Worm (Caenorhabditis elegans): Measurements from ENCODE around the gene nuo-1.
A peak's percentile ranks its signal among the peaks of the same experiment; 100 is the strongest.

Gene nuo-1

ce11 chrII:11049876-11050275 is 47.8 kb upstream of the nuo-1 start, which contains the start of the genes sdhd-1 and ilkp-1 (continued):
- no peak for TF ChIP-seq nhr-11 (tag; optimal IDR thresholded peaks at IDR 0.05)
- TF ChIP-seq crh-2 (tag; optimal IDR thresholded peaks at IDR 0.05), result peak; percentile 86

ce11 chrII:11050678-11051077 is 47.0 kb upstream of the nuo-1 start:
- TF ChIP-seq nhr-12 (tag; optimal IDR thresholded peaks at IDR 0.05), result no peak
- TF ChIP-seq ZK546.5 (tag; optimal IDR thresholded peaks at IDR 0.05), result no peak
- TF ChIP-seq lin-11 (tag; optimal IDR thresholded peaks at IDR 0.05), result no peak
- TF ChIP-seq alr-1 (tag; optimal IDR thresholded peaks at IDR 0.05), result no peak
- no peak for TF ChIP-seq dmd-4 (tag; optimal IDR thresholded peaks at IDR 0.05)
- TF ChIP-seq sma-3 (GFP tag; optimal IDR thresholded peaks at IDR 0.05), result no peak
- TF ChIP-seq lin-13 (GFP tag; optimal IDR thresholded peaks at IDR 0.05), result no peak
- TF ChIP-seq unc-62 (GFP tag; optimal IDR thresholded peaks at IDR 0.05), result no peak
- no peak for TF ChIP-seq sma-9 (GFP tag; optimal IDR thresholded peaks at IDR 0.05)
- no peak for TF ChIP-seq sma-9 (tag; optimal IDR thresholded peaks at IDR 0.05)
- TF ChIP-seq C34F6.9 (tag; optimal IDR thresholded peaks at IDR 0.05), result no peak
- no peak for TF ChIP-seq aly-2 (tag; optimal IDR thresholded peaks at IDR 0.05)
- TF ChIP-seq nhr-21 (tag; optimal IDR thresholded peaks at IDR 0.05), result no peak
- no peak for TF ChIP-seq crh-2 (tag; optimal IDR thresholded peaks at IDR 0.05)
- TF ChIP-seq snpc-4 (tag; optimal IDR thresholded peaks at IDR 0.05), result no peak

DNA sequence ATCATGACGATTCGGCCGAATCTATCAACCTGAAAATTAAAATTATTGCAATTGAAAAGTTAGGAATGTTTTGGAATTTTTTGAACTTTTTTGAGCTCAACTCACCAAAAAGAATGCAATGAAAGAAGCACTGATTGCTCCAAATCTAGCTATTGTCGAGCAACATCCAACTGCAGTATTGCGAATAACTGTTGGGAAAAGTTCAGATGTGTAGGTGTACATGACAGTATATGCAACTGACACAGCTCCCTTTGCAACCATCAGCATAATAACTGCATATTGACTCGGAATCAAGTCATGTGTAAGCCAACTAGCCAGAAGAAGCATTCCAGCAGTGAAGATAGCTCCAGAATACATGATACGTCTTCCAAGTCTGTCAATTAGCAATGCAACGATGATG is 45.1 kb upstream of the nuo-1 start:
- TF ChIP-seq nhr-12 (tag; optimal IDR thresholded peaks at IDR 0.05), result no peak
- TF ChIP-seq nhr-23 (tag; optimal IDR thresholded peaks at IDR 0.05), result no peak
- no peak for TF ChIP-seq lin-39 (tag; optimal IDR thresholded peaks at IDR 0.05)
- TF ChIP-seq mbf-1 (tag; optimal IDR thresholded peaks at IDR 0.05), result no peak
- TF ChIP-seq elt-3 (tag; optimal IDR thresholded peaks at IDR 0.05), result no peak
- no peak for TF ChIP-seq sma-3 (GFP tag; optimal IDR thresholded peaks at IDR 0.05)
- TF ChIP-seq lsy-2 (tag; optimal IDR thresholded peaks at IDR 0.05), result no peak
- TF ChIP-seq lin-13 (GFP tag; optimal IDR thresholded peaks at IDR 0.05), result no peak
- no peak for TF ChIP-seq dmd-4 (tag; optimal IDR thresholded peaks at IDR 0.05)
- no peak for TF ChIP-seq aly-2 (tag; optimal IDR thresholded peaks at IDR 0.05)
- no peak for TF ChIP-seq fos-1 (tag; optimal IDR thresholded peaks at IDR 0.05)
- TF ChIP-seq nhr-129 (tag; optimal IDR thresholded peaks at IDR 0.05), result no peak
- TF ChIP-seq nhr-6 (tag; optimal IDR thresholded peaks at IDR 0.05), result no peak
- no peak for TF ChIP-seq sem-4 (tag; optimal IDR thresholded peaks at IDR 0.05)

DNA sequence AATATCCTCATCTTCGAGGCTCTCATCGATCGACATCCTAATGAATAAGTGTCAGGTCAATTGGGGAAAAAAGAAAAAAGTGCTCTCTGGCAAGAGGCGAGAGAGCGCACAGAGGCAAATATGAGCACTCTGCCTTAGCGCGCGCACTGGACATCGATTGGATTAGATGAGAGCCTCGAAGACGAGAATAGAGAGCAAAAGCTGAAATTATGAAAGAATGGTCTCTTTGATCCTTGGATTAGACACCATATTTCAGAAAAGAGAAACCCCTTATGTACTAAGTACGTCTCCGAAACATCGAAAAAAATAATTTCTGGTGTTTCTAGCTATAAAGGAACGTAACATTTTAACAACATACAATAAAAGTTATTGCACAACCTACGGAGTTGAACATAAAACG is 42.4 kb upstream of the nuo-1 start, which contains the start of gene F45E10.2:
Gene F45E10.2 (minus strand): TSS at position 101 of the 400 bp plus-strand sequence.
- TF ChIP-seq fos-1 (tag; optimal IDR thresholded peaks at IDR 0.05), result no peak

DNA sequence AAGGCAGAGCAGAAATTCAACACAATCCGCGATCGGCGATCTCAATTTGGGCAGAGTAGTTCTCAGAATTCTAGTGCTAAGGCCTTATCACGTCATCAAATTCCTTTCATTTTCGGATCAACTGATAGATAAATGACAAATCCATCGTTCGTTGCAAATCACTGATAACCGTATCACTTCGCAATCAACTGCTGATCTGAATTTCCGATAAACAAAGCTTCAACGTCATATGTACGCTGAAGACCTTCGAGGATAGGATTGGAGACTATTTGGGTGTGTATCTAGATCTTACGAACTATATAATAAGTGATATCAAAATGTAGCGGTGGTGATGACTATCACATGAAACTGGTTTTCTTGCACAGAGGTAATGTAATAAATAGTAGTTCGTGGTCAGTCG is 40.4 kb upstream of the nuo-1 start:
- no peak for TF ChIP-seq nhr-10 (tag; optimal IDR thresholded peaks at IDR 0.05)
- TF ChIP-seq sma-3 (GFP tag; optimal IDR thresholded peaks at IDR 0.05), result peak; percentile 7

DNA sequence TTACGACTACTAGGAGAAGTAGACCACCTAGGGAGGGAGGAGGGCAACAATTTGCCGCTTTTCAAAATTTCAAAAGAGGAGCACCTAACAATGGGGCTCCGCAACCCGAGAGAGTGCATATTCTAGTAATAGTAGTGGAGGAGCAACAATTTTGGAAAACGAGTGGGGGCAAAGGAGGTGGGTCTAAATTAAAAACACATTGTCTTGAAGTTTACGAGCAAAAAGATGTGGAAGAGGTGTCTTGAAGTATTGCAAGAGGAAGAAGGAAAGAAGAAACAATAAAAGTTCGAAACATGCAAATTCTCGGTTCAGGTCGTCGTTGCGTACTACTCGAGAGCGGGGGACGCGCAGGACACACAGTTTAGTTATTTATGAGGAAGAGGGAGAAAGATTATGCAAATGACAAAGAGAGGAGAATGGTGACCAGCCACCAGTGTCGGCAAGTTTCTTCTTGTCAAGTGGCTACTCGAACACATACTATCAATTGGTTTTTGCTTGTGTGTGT is 33.4 kb upstream of the nuo-1 start:
- TF ChIP-seq fos-1 (tag; optimal IDR thresholded peaks at IDR 0.05) (no peak), egl-27 (tag; optimal IDR thresholded peaks at IDR 0.05) (no peak), Y55F3AM.14 (GFP tag; optimal IDR thresholded peaks at IDR 0.05) (no peak), nhr-11 (tag; optimal IDR thresholded peaks at IDR 0.05) (no peak), alr-1 (tag; optimal IDR thresholded peaks at IDR 0.05) (no peak), lin-39 (tag; optimal IDR thresholded peaks at IDR 0.05) (no peak), ztf-11 (tag; optimal IDR thresholded peaks at IDR 0.05) (no peak), elt-1 (tag; optimal IDR thresholded peaks at IDR 0.05) (no peak), R02D3.7 (tag; optimal IDR thresholded peaks at IDR 0.05) (no peak), crh-2 (tag; optimal IDR thresholded peaks at IDR 0.05) (no peak), nhr-12 (tag; optimal IDR thresholded peaks at IDR 0.05) (no peak), nhr-25 (tag; optimal IDR thresholded peaks at IDR 0.05) (no peak), elt-3 (tag; optimal IDR thresholded peaks at IDR 0.05) (no peak), nhr-6 (tag; optimal IDR thresholded peaks at IDR 0.05) (no peak)
